Fruit fly (Drosophila melanogaster): ENCODE data around the gene Reepl1.

dm6 chrX:11580200-11580840 is 7.8 kb downstream of the Reepl1 start, which contains the start of gene nod:
- TF ChIP-seq sv (GFP tag; optimal IDR thresholded peaks at IDR 0.05) (peak; percentile 38), Myc (optimal IDR thresholded peaks at IDR 0.05) (no peak), fru (GFP tag; optimal IDR thresholded peaks at IDR 0.05) (peak; percentile 74), h (GFP tag; optimal IDR thresholded peaks at IDR 0.05) (peak; percentile 40), Jra (GFP tag; optimal IDR thresholded peaks at IDR 0.05) (no peak), brk (GFP tag; optimal IDR thresholded peaks at IDR 0.05) (no peak), Dfd (GFP tag; optimal IDR thresholded peaks at IDR 0.05) (no peak), br (GFP tag; optimal IDR thresholded peaks at IDR 0.05) (peak; percentile 34)

Measured in whole organism, wandering third instar larva.